Fruit fly (Drosophila melanogaster): Measurements from ENCODE around the gene GC2.

DNA sequence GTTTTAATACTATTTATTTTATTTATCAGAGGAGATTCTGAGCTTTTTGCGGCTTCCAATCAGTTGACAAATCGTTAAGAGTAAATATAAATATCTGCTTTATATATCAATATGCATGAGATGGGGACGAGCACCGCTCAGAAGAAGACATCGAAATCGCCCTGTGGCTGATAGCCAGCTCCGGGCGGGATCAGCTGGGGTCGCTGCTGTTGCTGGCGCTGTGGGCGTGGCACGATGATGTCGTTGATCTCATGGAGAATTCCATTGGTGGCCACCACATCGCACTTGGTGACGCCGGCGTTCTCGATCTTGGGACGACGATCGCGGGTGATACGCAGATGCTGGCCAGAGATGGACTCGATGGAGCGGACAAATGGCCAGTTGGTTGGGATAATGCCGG is 13.4 kb downstream of the GC2 start:
- TF ChIP-seq Ets98B (GFP tag; IDR thresholded peaks at IDR 0.05) (no peak), Snoo (tag; optimal IDR thresholded peaks at IDR 0.05) (no peak), Pif1B (GFP tag; optimal IDR thresholded peaks at IDR 0.05) (no peak), CG12605 (GFP tag; IDR thresholded peaks at IDR 0.05) (no peak), EcR (GFP tag; optimal IDR thresholded peaks at IDR 0.05) (peak; percentile 79), rn (GFP tag; IDR thresholded peaks at IDR 0.05) (no peak), CG9948 (tag; optimal IDR thresholded peaks at IDR 0.05) (no peak), Pif1A (GFP tag; optimal IDR thresholded peaks at IDR 0.05) (no peak), CG17806 (tag; optimal IDR thresholded peaks at IDR 0.05) (no peak), D1 (tag; optimal IDR thresholded peaks at IDR 0.05) (no peak), CG10348 (GFP tag; IDR thresholded peaks at IDR 0.05) (no peak), CG14655 (GFP tag; optimal IDR thresholded peaks at IDR 0.05) (no peak), CG34367 (tag; optimal IDR thresholded peaks at IDR 0.05) (no peak)
